Fruit fly (Drosophila melanogaster): ENCODE results near the gene pod1.

- TF ChIP-seq Hnf4 (GFP tag; optimal IDR thresholded peaks at IDR 0.05): no peak
- peak; percentile 77 for TF ChIP-seq psq (GFP tag; optimal IDR thresholded peaks at IDR 0.05)
- TF ChIP-seq lola (GFP tag; optimal IDR thresholded peaks at IDR 0.05): no peak
- TF ChIP-seq Dif (GFP tag; optimal IDR thresholded peaks at IDR 0.05; ENCODE audit: partially characterized antibody): peak; percentile 31
These were observed 49.9 kb downstream of the pod1 start for dm6 chrX:6853384-6853783.

Data from whole organism, wandering third instar larva.